Worm (Caenorhabditis elegans) whole organism, L3 larva: ENCODE results near the gene nhr-283.

ENCODE experiments used
- R02D3.7 ChIP-seq: fragments of 150-350 bp; optimal IDR thresholded peaks from 2 replicates; lab custom pipeline; 2014; ENCODE audit warnings: missing biosample characterization, missing genetic modification characterization
- ZK546.5 ChIP-seq: sonication (generic microtip); optimal IDR thresholded peaks from 2 replicates; lab custom pipeline; 2017; ENCODE audit warnings: missing biosample characterization, missing genetic modification characterization
- aly-2 ChIP-seq: fragments of 150-350 bp; optimal IDR thresholded peaks from 2 replicates; lab custom pipeline; 2014; ENCODE audit warnings: missing biosample characterization, missing genetic modification characterization
- ama-1 ChIP-seq: fragments of 150-350 bp; optimal IDR thresholded peaks from 2 replicates; lab custom pipeline; 2018
- ceh-16 ChIP-seq: sonication (generic microtip); optimal IDR thresholded peaks from 2 replicates; lab custom pipeline; 2017; ENCODE audit warnings: missing biosample characterization, missing genetic modification characterization
- ceh-28 ChIP-seq: fragments of 150-350 bp; optimal IDR thresholded peaks from 2 replicates; lab custom pipeline; 2014; ENCODE audit warnings: missing biosample characterization, missing genetic modification reagents, missing genetic modification characterization
- ceh-82 ChIP-seq: fragments of 150-350 bp; optimal IDR thresholded peaks from 2 replicates; lab custom pipeline; 2014; ENCODE audit warnings: missing biosample characterization, missing genetic modification characterization
- ceh-9 ChIP-seq: sonication (generic microtip); optimal IDR thresholded peaks from 2 replicates; lab custom pipeline; 2018; ENCODE audit warnings: missing biosample characterization, missing genetic modification characterization
- daf-12 ChIP-seq: fragments of 150-350 bp; optimal IDR thresholded peaks from 2 replicates; lab custom pipeline; 2014; ENCODE audit warnings: missing biosample characterization, missing genetic modification reagents, missing genetic modification characterization
- egl-27 ChIP-seq: sonication (generic microtip); optimal IDR thresholded peaks from 4 replicates; lab custom pipeline; 2017; ENCODE audit warnings: missing biosample characterization, missing genetic modification reagents, missing genetic modification characterization
- egl-5 ChIP-seq: fragments of 150-350 bp; optimal IDR thresholded peaks from 2 replicates; lab custom pipeline; 2017; ENCODE audit warnings: missing biosample characterization, missing genetic modification reagents, missing genetic modification characterization, inconsistent platforms
- elt-1 ChIP-seq: fragments of 150-350 bp; optimal IDR thresholded peaks from 2 replicates; lab custom pipeline; 2014; ENCODE audit warnings: missing biosample characterization, missing genetic modification characterization
- elt-2 ChIP-seq: sonication (generic microtip); optimal IDR thresholded peaks from 2 replicates; lab custom pipeline; 2016; ENCODE audit warnings: missing genetic modification reagents, mild to moderate bottlenecking, missing genetic modification characterization, missing compliant biosample characterization
- elt-3 ChIP-seq, 3 experiments: fragments of 150-350 bp in 1 of 3; sonication (generic microtip) in 2 of 3; optimal IDR thresholded peaks; 2 replicates in 2 of 3; 4 replicates in 1 of 3; lab custom pipeline; 2014 to 2017; ENCODE audit warnings: missing biosample characterization in 3 of 3, missing genetic modification characterization in 3 of 3
- eor-1 ChIP-seq, 2 experiments: fragments of 150-350 bp; optimal IDR thresholded peaks; 2 replicates each; lab custom pipeline; 2014 to 2018; ENCODE audit warnings: missing biosample characterization in 2 of 2, missing genetic modification characterization in 2 of 2
- fkh-10 ChIP-seq: sonication (generic microtip); optimal IDR thresholded peaks from 2 replicates; lab custom pipeline; 2017; ENCODE audit warnings: missing biosample characterization, missing genetic modification reagents, missing genetic modification characterization
- fkh-2 ChIP-seq: fragments of 150-350 bp; optimal IDR thresholded peaks from 2 replicates; lab custom pipeline; 2014; ENCODE audit warnings: missing biosample characterization, missing genetic modification reagents, missing genetic modification characterization
- fos-1 ChIP-seq: fragments of 150-350 bp; optimal IDR thresholded peaks from 2 replicates; lab custom pipeline; 2014; ENCODE audit warnings: missing biosample characterization, missing genetic modification characterization
- hmg-11 ChIP-seq: sonication (generic microtip); optimal IDR thresholded peaks from 2 replicates; lab custom pipeline; 2016; ENCODE audit warnings: missing genetic modification characterization, missing compliant biosample characterization
- jun-1 ChIP-seq: fragments of 150-350 bp; optimal IDR thresholded peaks from 2 replicates; lab custom pipeline; 2014; ENCODE audit warnings: missing biosample characterization, missing genetic modification reagents, missing genetic modification characterization
- lin-15B ChIP-seq: fragments of 150-350 bp; optimal IDR thresholded peaks from 2 replicates; lab custom pipeline; 2014; ENCODE audit warnings: missing biosample characterization, missing genetic modification characterization
- lin-39 ChIP-seq: fragments of 150-350 bp; optimal IDR thresholded peaks from 2 replicates; lab custom pipeline; 2018; ENCODE audit warnings: missing biosample characterization, missing genetic modification reagents, missing genetic modification characterization
- lsy-12 ChIP-seq: sonication (generic microtip); optimal IDR thresholded peaks from 2 replicates; lab custom pipeline; 2016; ENCODE audit warnings: mild to moderate bottlenecking, missing genetic modification characterization, missing compliant biosample characterization
- mdl-1 ChIP-seq: fragments of 150-350 bp; optimal IDR thresholded peaks from 2 replicates; lab custom pipeline; 2014; ENCODE audit warnings: missing biosample characterization, missing genetic modification characterization
- mml-1 ChIP-seq: fragments of 150-350 bp; sonication (generic microtip); optimal IDR thresholded peaks from 3 replicates; lab custom pipeline; 2014; ENCODE audit warnings: missing biosample characterization, missing genetic modification characterization
- nfya-1 ChIP-seq: sonication (generic microtip); optimal IDR thresholded peaks from 2 replicates; lab custom pipeline; 2017; ENCODE audit warnings: missing genetic modification characterization, mild to moderate bottlenecking, missing compliant biosample characterization, antibody characterized with exemption, moderate library complexity; ENCODE audit not compliant: insufficient read depth
- nhr-11 ChIP-seq: fragments of 150-350 bp; optimal IDR thresholded peaks from 2 replicates; lab custom pipeline; 2014; ENCODE audit warnings: missing biosample characterization, missing genetic modification characterization
- nhr-12 ChIP-seq: fragments of 150-350 bp; optimal IDR thresholded peaks from 2 replicates; lab custom pipeline; 2014; ENCODE audit warnings: missing biosample characterization, missing genetic modification characterization
- nhr-23 ChIP-seq: fragments of 150-350 bp; optimal IDR thresholded peaks from 2 replicates; lab custom pipeline; 2014; ENCODE audit warnings: missing biosample characterization, missing genetic modification reagents, missing genetic modification characterization
- nhr-237 ChIP-seq: fragments of 150-350 bp; optimal IDR thresholded peaks from 2 replicates; lab custom pipeline; 2014; ENCODE audit warnings: missing biosample characterization, missing genetic modification characterization
- nhr-25 ChIP-seq: sonication (generic microtip); optimal IDR thresholded peaks from 2 replicates; lab custom pipeline; 2017; ENCODE audit warnings: missing biosample characterization, missing genetic modification characterization
- nhr-28 ChIP-seq: fragments of 150-350 bp; optimal IDR thresholded peaks from 2 replicates; lab custom pipeline; 2014; ENCODE audit warnings: missing biosample characterization, missing genetic modification characterization
- nhr-43 ChIP-seq: sonication (generic microtip); optimal IDR thresholded peaks from 2 replicates; lab custom pipeline; 2016; ENCODE audit warnings: mild to moderate bottlenecking, missing genetic modification characterization, missing compliant biosample characterization; ENCODE audit not compliant: poor library complexity, severe bottlenecking
- nhr-67 ChIP-seq: fragments of 150-350 bp; optimal IDR thresholded peaks from 2 replicates; lab custom pipeline; 2014; ENCODE audit warnings: missing biosample characterization, missing genetic modification characterization
- nhr-76 ChIP-seq: fragments of 150-350 bp; sonication (generic microtip); optimal IDR thresholded peaks from 5 replicates; lab custom pipeline; 2014; ENCODE audit warnings: missing biosample characterization, missing genetic modification characterization
- nhr-77 ChIP-seq: fragments of 150-350 bp; optimal IDR thresholded peaks from 2 replicates; lab custom pipeline; 2014; ENCODE audit warnings: missing biosample characterization, missing genetic modification characterization
- pha-4 ChIP-seq: fragments of 150-350 bp; optimal IDR thresholded peaks from 2 replicates; lab custom pipeline; 2014; ENCODE audit warnings: missing biosample characterization, missing genetic modification reagents, missing genetic modification characterization
- pqm-1 ChIP-seq: fragments of 150-350 bp; optimal IDR thresholded peaks from 2 replicates; lab custom pipeline; 2017; ENCODE audit warnings: missing biosample characterization, missing genetic modification characterization, inconsistent platforms
- sea-2 ChIP-seq: fragments of 150-350 bp; sonication (generic microtip); optimal IDR thresholded peaks from 4 replicates; lab custom pipeline; 2014; ENCODE audit warnings: missing biosample characterization, missing genetic modification reagents, missing genetic modification characterization
- skn-1 ChIP-seq: fragments of 150-350 bp; optimal IDR thresholded peaks from 2 replicates; lab custom pipeline; 2014; ENCODE audit warnings: missing biosample characterization, missing genetic modification characterization
- snpc-4 ChIP-seq: fragments of 150-350 bp; optimal IDR thresholded peaks from 2 replicates; lab custom pipeline; 2014; ENCODE audit warnings: missing biosample characterization, missing genetic modification characterization
- tbx-2 ChIP-seq: sonication (generic microtip); optimal IDR thresholded peaks from 2 replicates; lab custom pipeline; 2016; ENCODE audit warnings: mild to moderate bottlenecking, missing genetic modification characterization, missing compliant biosample characterization
- unc-39 ChIP-seq: sonication (generic microtip); optimal IDR thresholded peaks from 4 replicates; lab custom pipeline; 2017; ENCODE audit warnings: missing biosample characterization, missing genetic modification characterization
- unc-62 ChIP-seq: fragments of 150-350 bp; sonication (generic microtip); optimal IDR thresholded peaks from 4 replicates; lab custom pipeline; 2014; ENCODE audit warnings: missing biosample characterization, missing genetic modification reagents, missing genetic modification characterization
- zag-1 ChIP-seq: fragments of 150-350 bp; optimal IDR thresholded peaks from 2 replicates; lab custom pipeline; 2014; ENCODE audit warnings: missing biosample characterization, missing genetic modification characterization
- ztf-11 ChIP-seq: fragments of 150-350 bp; optimal IDR thresholded peaks from 2 replicates; lab custom pipeline; 2014; ENCODE audit warnings: missing biosample characterization, missing genetic modification characterization
- ztf-4 ChIP-seq: fragments of 150-350 bp; optimal IDR thresholded peaks from 2 replicates; lab custom pipeline; 2014; ENCODE audit warnings: missing biosample characterization, missing genetic modification characterization

Gene nhr-283

ce11 chrV:15773141-15773540 lies 3.4 kb downstream of the nhr-283 start, which contains the start of gene nhr-60:
Gene nhr-60 (minus strand): TSS chrV:15773241.
- TF ChIP-seq nhr-67 (tag; lab: Kevin White, UChicago) (no peak), nhr-76 (no peak), egl-5 (tag; lab: Kevin White, UChicago) (no peak), elt-3 (tag; optimal IDR thresholded peaks at IDR 0.05; lab: Kevin White, UChicago) (no peak), lsy-12 (tag; lab: Kevin White, UChicago) (no peak), nhr-43 (tag; lab: Kevin White, UChicago) (no peak)

- TF ChIP-seq lin-15B (tag; lab: Kevin White, UChicago) (no peak), nhr-25 (tag; lab: Kevin White, UChicago) (no peak), ztf-4 (tag; lab: Kevin White, UChicago) (no peak), nfya-1 (no peak), elt-2 (tag; lab: Kevin White, UChicago) (no peak), ceh-16 (no peak), nhr-11 (tag; lab: Kevin White, UChicago) (no peak), jun-1 (no peak), daf-12 (tag; lab: Kevin White, UChicago) (no peak)
Observed at ce11 chrV:15769072-15769471, 7.5 kb downstream of the nhr-283 start, which contains the start of gene F57A10.4. Gene F57A10.4 (plus strand): TSS chrV:15769438.

DNA sequence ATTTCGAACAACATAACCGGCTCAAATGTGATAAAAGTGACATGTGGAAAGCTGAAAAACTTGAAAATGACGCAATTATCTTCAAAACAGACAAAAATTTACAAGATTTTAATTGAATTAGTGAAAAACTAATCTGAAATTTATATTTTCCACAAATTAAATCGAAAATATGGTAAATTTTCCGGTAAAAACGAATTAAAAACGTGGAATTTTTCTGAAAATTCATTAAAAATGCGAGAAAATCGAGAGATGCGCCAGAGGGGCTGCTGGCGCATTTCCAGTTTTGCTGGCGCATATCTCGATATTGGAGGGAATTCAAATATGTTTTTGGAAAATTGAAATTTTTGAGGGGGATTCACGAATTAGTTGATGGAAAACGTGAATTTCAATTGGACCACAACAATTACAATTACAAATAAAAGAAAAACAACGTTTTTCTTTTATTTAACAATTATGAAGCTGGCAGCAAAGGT lies 10.4 kb downstream of the nhr-283 start, which contains the start of the genes haf-3 and F57A10.2:
Gene haf-3 (minus strand): TSS at position 51 of the 473 bp plus-strand sequence.
Gene F57A10.2 (plus strand): TSS at position 454 of the 473 bp plus-strand sequence.
- peak; percentile 33 for TF ChIP-seq fkh-2
- TF ChIP-seq pqm-1 = peak; percentile 54
- no peak for TF ChIP-seq nhr-28 (tag; lab: Kevin White, UChicago)
- TF ChIP-seq ceh-9 (tag; lab: Kevin White, UChicago) = no peak
- TF ChIP-seq daf-12 (tag; lab: Kevin White, UChicago) = peak; percentile 32
- peak; percentile 87 for TF ChIP-seq R02D3.7
- TF ChIP-seq elt-1 = peak; percentile 26
- TF ChIP-seq ceh-82 (tag; lab: Kevin White, UChicago) = peak; percentile 87
- peak; percentile 62 for TF ChIP-seq lin-39 (tag; lab: Kevin White, UChicago)
- no peak for TF ChIP-seq mdl-1
- TF ChIP-seq snpc-4 = peak; percentile 90
- TF ChIP-seq fkh-10 (GFP tag; lab: Kevin White, UChicago) = peak; percentile 34
- peak; percentile 94 for TF ChIP-seq pha-4 (tag; lab: Kevin White, UChicago)
- TF ChIP-seq nfya-1 = peak; percentile 89
- no peak for TF ChIP-seq nhr-67 (tag; lab: Kevin White, UChicago)
- TF ChIP-seq ztf-4 (tag; lab: Kevin White, UChicago) = peak; percentile 17
- peak; percentile 49 for TF ChIP-seq skn-1 (tag; lab: Kevin White, UChicago)
- TF ChIP-seq egl-27 = peak; percentile 33
- TF ChIP-seq nhr-43 (tag; lab: Kevin White, UChicago) = peak; percentile 90
- no peak for TF ChIP-seq fos-1 (tag; lab: Kevin White, UChicago)
- TF ChIP-seq hmg-11 (tag; lab: Kevin White, UChicago) = peak; percentile 82
- no peak for TF ChIP-seq elt-3 (tag; optimal IDR thresholded peaks at IDR 0.05; lab: Kevin White, UChicago)
- TF ChIP-seq nhr-77 (tag; lab: Kevin White, UChicago) = peak; percentile 80
- TF ChIP-seq nhr-11 (tag; lab: Kevin White, UChicago) = peak; percentile 57
- no peak for TF ChIP-seq ceh-16
- TF ChIP-seq ama-1 (lab: Kevin White, UChicago) = peak; percentile 62
- TF ChIP-seq nhr-76 = no peak
- peak; percentile 30 for TF ChIP-seq aly-2 (tag; lab: Kevin White, UChicago)
- TF ChIP-seq nhr-25 (tag; lab: Kevin White, UChicago) = peak; percentile 85
- TF ChIP-seq unc-39 (tag; lab: Kevin White, UChicago) = no peak
- TF ChIP-seq ztf-11 (tag; lab: Kevin White, UChicago) = no peak
- peak; percentile 78 for TF ChIP-seq lsy-12 (tag; lab: Kevin White, UChicago)
- TF ChIP-seq unc-62 (GFP tag; lab: Kevin White, UChicago) = no peak
- TF ChIP-seq mml-1 (tag; lab: Kevin White, UChicago) = no peak
- peak; percentile 58 for TF ChIP-seq elt-2 (tag; lab: Kevin White, UChicago)
- no peak for TF ChIP-seq nhr-12 (tag; lab: Kevin White, UChicago)
- TF ChIP-seq nhr-237 (tag; lab: Kevin White, UChicago) = no peak
- TF ChIP-seq jun-1 = peak; percentile 74
- peak; percentile 89 for TF ChIP-seq tbx-2 (tag; lab: Kevin White, UChicago)
- TF ChIP-seq zag-1 (tag; lab: Kevin White, UChicago) = peak; percentile 51
- TF ChIP-seq lin-15B (tag; lab: Kevin White, UChicago) = peak; percentile 93
- no peak for TF ChIP-seq sea-2 (GFP tag; lab: Kevin White, UChicago)
- TF ChIP-seq ZK546.5 (tag; lab: Kevin White, UChicago) = peak; percentile 33
- TF ChIP-seq eor-1 (tag; optimal IDR thresholded peaks at IDR 0.05; lab: Kevin White, UChicago) = no peak
- TF ChIP-seq egl-5 (tag; lab: Kevin White, UChicago) = peak; percentile 80
- TF ChIP-seq nhr-23 (tag; lab: Kevin White, UChicago) = peak; percentile 91
- peak; percentile 78 for TF ChIP-seq ceh-28 (tag; lab: Kevin White, UChicago)
